Fruit fly (Drosophila melanogaster) whole organism, larva: Measurements from ENCODE around the gene CG13653.

Source experiments
- noc ChIP-seq: fragments of 200-800 bp; sonication (Bioruptor generic); optimal IDR thresholded peaks from 3 replicates; lab custom pipeline; 2019; ENCODE audit warnings: missing biosample characterization, mild to moderate bottlenecking, missing genetic modification characterization, moderate library complexity

Gene CG13653

dm6 chr3R:25237314-25237713 lies 42.0 kb downstream of the CG13653 start, which contains the start of gene Jhbp7:
TSS of gene Jhbp7 (plus strand) at chr3R:25237614.
- no peak for TF ChIP-seq noc

- no peak for TF ChIP-seq noc
Measured at dm6 chr3R:25238771-25239700, 43.7 kb downstream of the CG13653 start.

- no peak for TF ChIP-seq noc
Measured at dm6 chr3R:25239880-25240279, 44.6 kb downstream of the CG13653 start, which contains the start of gene to. TSS of gene to (plus strand) at chr3R:25240180.

DNA sequence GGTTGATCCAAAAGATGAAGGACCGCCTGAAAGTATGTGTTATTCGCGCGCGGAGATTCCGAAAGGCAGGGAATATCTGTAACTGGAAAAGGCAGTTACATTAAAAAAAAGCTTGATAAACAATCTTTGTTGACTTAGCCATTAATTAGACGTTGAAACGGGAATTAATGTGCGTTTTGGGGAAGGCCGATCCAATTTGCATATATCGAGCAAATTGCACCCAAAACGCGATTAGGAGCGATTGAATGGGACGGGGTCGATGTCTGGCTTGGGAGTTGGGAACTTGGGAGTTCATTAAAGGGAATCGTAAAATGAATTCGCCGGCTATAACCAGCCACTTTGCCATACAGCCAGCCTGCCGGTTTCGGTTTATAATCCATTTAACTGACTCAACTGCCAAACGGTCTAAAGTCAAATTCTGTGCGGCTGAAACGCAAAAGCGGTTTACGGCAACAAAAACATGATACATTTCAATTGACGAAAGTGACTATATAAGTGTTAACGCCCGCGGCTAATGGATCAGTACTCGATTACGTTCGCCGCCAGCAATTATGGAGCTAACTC lies 46.3 kb downstream of the CG13653 start, which contains the start of gene CG11854:
CG11854 (plus strand) TSS at position 514 of the 564 bp plus-strand sequence.
- TF ChIP-seq noc, result no peak

- TF ChIP-seq noc, result no peak
Measured at dm6 chr3R:25245052-25245813, 49.9 kb downstream of the CG13653 start, which contains the start of gene bam. TSS of gene bam (minus strand) at chr3R:25245109.
